Fruit fly (Drosophila melanogaster): ENCODE measurements around the gene CG31642.
A peak's percentile ranks its signal among the peaks of the same experiment; 100 is the strongest.

CG31642 gene

dm6 chr2L:6068544-6069251 lies 49.6 kb upstream of the CG31642 start, which contains the start of the genes CG9150 and Pfdn1 (continued):
- TF ChIP-seq ewg (GFP tag; optimal IDR thresholded peaks at IDR 0.05) = no peak
- no peak for TF ChIP-seq ro (GFP tag; IDR thresholded peaks at IDR 0.05)
- TF ChIP-seq ERR (GFP tag; optimal IDR thresholded peaks at IDR 0.05) = no peak
- TF ChIP-seq MBD-R2 (GFP tag; IDR thresholded peaks at IDR 0.05) = peak; percentile 77
- TF ChIP-seq CG8359 (GFP tag; optimal IDR thresholded peaks at IDR 0.05; ENCODE audit: borderline replicate concordance) = no peak
- no peak for TF ChIP-seq CG6254 (GFP tag; optimal IDR thresholded peaks at IDR 0.05)
- no peak for TF ChIP-seq twi (tag; optimal IDR thresholded peaks at IDR 0.05)
- peak; percentile 17 for TF ChIP-seq gfzf (GFP tag; optimal IDR thresholded peaks at IDR 0.05)
- TF ChIP-seq onecut (GFP tag; IDR thresholded peaks at IDR 0.05) = no peak
- no peak for TF ChIP-seq luna (GFP tag; optimal IDR thresholded peaks at IDR 0.05)
- TF ChIP-seq CG1529 (GFP tag; optimal IDR thresholded peaks at IDR 0.05) = no peak
- TF ChIP-seq CG6654 (GFP tag; optimal IDR thresholded peaks at IDR 0.05) = no peak
- TF ChIP-seq crc (GFP tag; optimal IDR thresholded peaks at IDR 0.05) = no peak
- TF ChIP-seq CG7372 (GFP tag; IDR thresholded peaks at IDR 0.05) = no peak
- TF ChIP-seq Hr3 (GFP tag; optimal IDR thresholded peaks at IDR 0.05) = no peak
- no peak for TF ChIP-seq slou (GFP tag; optimal IDR thresholded peaks at IDR 0.05)
- TF ChIP-seq CG12659 (GFP tag; optimal IDR thresholded peaks at IDR 0.05) = peak; percentile 6
- no peak for TF ChIP-seq nau (GFP tag; optimal IDR thresholded peaks at IDR 0.05)
- no peak for TF ChIP-seq CG10431 (GFP tag; optimal IDR thresholded peaks at IDR 0.05)
- no peak for TF ChIP-seq Tbp (GFP tag; optimal IDR thresholded peaks at IDR 0.05)
- TF ChIP-seq tup (GFP tag; optimal IDR thresholded peaks at IDR 0.05) = no peak
- no peak for TF ChIP-seq Oaz (GFP tag; IDR thresholded peaks at IDR 0.05)
- peak; percentile 68 for TF ChIP-seq gro (GFP tag; optimal IDR thresholded peaks at IDR 0.05)
- no peak for TF ChIP-seq CG12769 (tag; optimal IDR thresholded peaks at IDR 0.05)
- TF ChIP-seq CG18619 (GFP tag; optimal IDR thresholded peaks at IDR 0.05) = no peak
- TF ChIP-seq Bgb (GFP tag; IDR thresholded peaks at IDR 0.05; ENCODE audit: partially characterized antibody) = peak; percentile 94
- TF ChIP-seq Dll (GFP tag; IDR thresholded peaks at IDR 0.05; ENCODE audit: partially characterized antibody) = peak; percentile 89
- TF ChIP-seq chif (GFP tag; optimal IDR thresholded peaks at IDR 0.05) = no peak
- no peak for TF ChIP-seq dimm (GFP tag; IDR thresholded peaks at IDR 0.05)
- no peak for TF ChIP-seq CG4328 (GFP tag; optimal IDR thresholded peaks at IDR 0.05)
- TF ChIP-seq repo (GFP tag; optimal IDR thresholded peaks at IDR 0.05) = no peak
- peak; percentile 2 for TF ChIP-seq her (GFP tag; optimal IDR thresholded peaks at IDR 0.05)
- no peak for TF ChIP-seq Eip74EF (GFP tag; optimal IDR thresholded peaks at IDR 0.05)
- peak; percentile 93 for TF ChIP-seq CG13287 (GFP tag; IDR thresholded peaks at IDR 0.05; ENCODE audit: partially characterized antibody)
- TF ChIP-seq CG9797 (GFP tag; optimal IDR thresholded peaks at IDR 0.05) = peak; percentile 12
- no peak for TF ChIP-seq B-H2 (GFP tag; optimal IDR thresholded peaks at IDR 0.05)
- no peak for TF ChIP-seq CG11695 (GFP tag; IDR thresholded peaks at IDR 0.05)
- TF ChIP-seq GATAe (GFP tag; conservative IDR thresholded peaks at IDR 0.05) = no peak
- TF ChIP-seq CG13894 (tag; optimal IDR thresholded peaks at IDR 0.05) = no peak
- no peak for TF ChIP-seq kay (GFP tag; optimal IDR thresholded peaks at IDR 0.05)
- TF ChIP-seq lov (optimal IDR thresholded peaks at IDR 0.05) = no peak
- TF ChIP-seq lov (GFP tag; IDR thresholded peaks at IDR 0.05) = no peak
- no peak for TF ChIP-seq Mes4 (GFP tag; optimal IDR thresholded peaks at IDR 0.05)
- no peak for TF ChIP-seq CG7928 (GFP tag; optimal IDR thresholded peaks at IDR 0.05)
- TF ChIP-seq H15 (GFP tag; IDR thresholded peaks at IDR 0.05) = no peak
- TF ChIP-seq CG11504 (tag; optimal IDR thresholded peaks at IDR 0.05) = no peak
- no peak for TF ChIP-seq fru (optimal IDR thresholded peaks at IDR 0.05)
- peak; percentile 12 for TF ChIP-seq nmo (GFP tag; optimal IDR thresholded peaks at IDR 0.05)
- no peak for TF ChIP-seq CG3847 (GFP tag; IDR thresholded peaks at IDR 0.05)
- TF ChIP-seq H2.0 (GFP tag; IDR thresholded peaks at IDR 0.05) = no peak
- TF ChIP-seq peb (GFP tag; IDR thresholded peaks at IDR 0.05) = no peak

All from whole organism, embryonic.